Worm (Caenorhabditis elegans) whole organism, young adult: ENCODE results near the gene Y7A5A.13.

ENCODE experiments used
- B0019.2 ChIP-seq: fragments of 200-800 bp; sonication (Bioruptor generic); conservative IDR thresholded peaks from 2 replicates; pipeline ENCODE4 v1.3.6; 2022; ENCODE audit warnings: missing genetic modification reagents, missing genetic modification characterization, missing compliant biosample characterization
- B0261.1 ChIP-seq: sonication (generic microtip); optimal IDR thresholded peaks from 2 replicates; lab custom pipeline; 2016; ENCODE audit warnings: mild to moderate bottlenecking, missing genetic modification characterization, moderate library complexity, missing compliant biosample characterization
- C06A6.2 ChIP-seq: fragments of 200-800 bp; sonication (Bioruptor generic); conservative IDR thresholded peaks from 2 replicates; pipeline ENCODE4 v1.3.6; 2022; ENCODE audit warnings: missing genetic modification characterization, missing compliant biosample characterization
- F37B4.10 ChIP-seq: fragments of 200-800 bp; sonication (Bioruptor generic); IDR thresholded peaks from 2 replicates; pipeline ENCODE4 v1.3.6; 2022; ENCODE audit warnings: missing genetic modification characterization, missing compliant biosample characterization
- F39B2.1 ChIP-seq: fragments of 200-800 bp; sonication (Bioruptor generic); IDR thresholded peaks from 2 replicates; pipeline ENCODE4 v1.3.6; 2022; ENCODE audit warnings: missing genetic modification reagents, missing genetic modification characterization, missing compliant biosample characterization
- F52B5.7 ChIP-seq: sonication (generic microtip); optimal IDR thresholded peaks from 2 replicates; lab custom pipeline; 2016; ENCODE audit warnings: mild to moderate bottlenecking, missing genetic modification characterization, missing compliant biosample characterization
- Y53F4B.3 ChIP-seq: fragments of 200-800 bp; sonication (Bioruptor generic); IDR thresholded peaks from 2 replicates; pipeline ENCODE4 v1.3.6; 2022; ENCODE audit warnings: missing genetic modification reagents, missing genetic modification characterization, missing compliant biosample characterization
- Y56A3A.18 ChIP-seq: fragments of 200-800 bp; sonication (Bioruptor generic); IDR thresholded peaks from 2 replicates; pipeline ENCODE4 v1.3.6; 2022; ENCODE audit warnings: missing genetic modification reagents, missing genetic modification characterization, missing compliant biosample characterization
- ZK185.1 ChIP-seq: sonication (generic microtip); optimal IDR thresholded peaks from 2 replicates; lab custom pipeline; 2016; ENCODE audit warnings: mild to moderate bottlenecking, missing genetic modification characterization, missing compliant biosample characterization; ENCODE audit not compliant: poor library complexity, severe bottlenecking
- aptf-2 ChIP-seq: fragments of 200-800 bp; sonication (Bioruptor generic); conservative IDR thresholded peaks from 2 replicates; pipeline ENCODE4 v1.3.6; 2022; ENCODE audit warnings: missing genetic modification reagents, missing genetic modification characterization, missing compliant biosample characterization
- athp-1 ChIP-seq: sonication (generic microtip); optimal IDR thresholded peaks from 2 replicates; lab custom pipeline; 2017; ENCODE audit warnings: mild to moderate bottlenecking, missing genetic modification characterization, missing compliant biosample characterization
- attf-6 ChIP-seq: fragments of 200-800 bp; sonication (Bioruptor generic); IDR thresholded peaks from 2 replicates; pipeline ENCODE4 v1.3.6; 2022; ENCODE audit warnings: missing genetic modification reagents, missing genetic modification characterization, missing compliant biosample characterization
- bed-1 ChIP-seq: fragments of 200-800 bp; sonication (Bioruptor generic); IDR thresholded peaks from 2 replicates; pipeline ENCODE4 v1.3.6; 2022; ENCODE audit warnings: missing genetic modification reagents, missing genetic modification characterization, missing compliant biosample characterization
- ceh-100 ChIP-seq: fragments of 200-800 bp; sonication (Bioruptor generic); IDR thresholded peaks from 2 replicates; pipeline ENCODE4 v1.3.6; 2022; ENCODE audit warnings: missing genetic modification reagents, missing genetic modification characterization, missing compliant biosample characterization
- ceh-40 ChIP-seq: fragments of 200-800 bp; sonication (Bioruptor generic); IDR thresholded peaks from 2 replicates; pipeline ENCODE4 v1.3.6; 2022; ENCODE audit warnings: missing genetic modification characterization, missing compliant biosample characterization
- ceh-79 ChIP-seq: sonication (generic microtip); optimal IDR thresholded peaks from 2 replicates; lab custom pipeline; 2017; ENCODE audit warnings: mild to moderate bottlenecking, missing genetic modification characterization, missing compliant biosample characterization
- dpl-1 ChIP-seq: fragments of 150-350 bp; optimal IDR thresholded peaks from 2 replicates; lab custom pipeline; 2014; ENCODE audit warnings: missing biosample characterization, missing genetic modification reagents, missing genetic modification characterization
- efl-1 ChIP-seq: fragments of 150-350 bp; optimal IDR thresholded peaks from 2 replicates; lab custom pipeline; 2014; ENCODE audit warnings: missing biosample characterization, missing genetic modification reagents, missing genetic modification characterization
- egl-44 ChIP-seq: fragments of 200-800 bp; sonication (Bioruptor generic); IDR thresholded peaks from 2 replicates; pipeline ENCODE4 v1.3.6; 2022; ENCODE audit warnings: missing genetic modification reagents, missing genetic modification characterization, missing compliant biosample characterization
- ekl-4 ChIP-seq: fragments of 200-800 bp; sonication (Bioruptor generic); IDR thresholded peaks from 2 replicates; pipeline ENCODE4 v1.3.6; 2022; ENCODE audit warnings: missing genetic modification reagents, missing genetic modification characterization, missing compliant biosample characterization
- hlh-12 ChIP-seq: sonication (generic microtip); optimal IDR thresholded peaks from 2 replicates; lab custom pipeline; 2016; ENCODE audit warnings: missing genetic modification characterization, missing compliant biosample characterization
- hlh-26 ChIP-seq: fragments of 200-800 bp; sonication (Bioruptor generic); conservative IDR thresholded peaks from 2 replicates; pipeline ENCODE4 v1.3.6; 2022; ENCODE audit warnings: missing genetic modification reagents, missing genetic modification characterization, missing compliant biosample characterization
- hsf-1 ChIP-seq: fragments of 200-800 bp; sonication (Bioruptor generic); IDR thresholded peaks from 2 replicates; pipeline ENCODE4 v1.3.6; 2022; ENCODE audit warnings: missing genetic modification reagents, missing genetic modification characterization, missing compliant biosample characterization
- let-607 ChIP-seq, 2 experiments: fragments of 200-800 bp in 1 of 2; sonication (Bioruptor generic) in 1 of 2; sonication (generic microtip) in 1 of 2; optimal IDR thresholded peaks; 2 replicates each; lab custom pipeline; 2016 to 2018; ENCODE audit warnings: mild to moderate bottlenecking in 2 of 2, missing compliant biosample characterization in 2 of 2, missing genetic modification characterization in 2 of 2, moderate library complexity in 2 of 2, missing genotype in 1 of 2
- lin-35 ChIP-seq, 3 experiments: fragments of 150-350 bp in 2 of 3; sonication (generic microtip) in 1 of 3; optimal IDR thresholded peaks; 2 replicates each; lab custom pipeline; 2014 to 2018; ENCODE audit warnings: missing biosample characterization in 3 of 3, missing genetic modification characterization in 3 of 3, missing genetic modification reagents in 3 of 3
- lin-40 ChIP-seq: sonication (generic microtip); optimal IDR thresholded peaks from 2 replicates; lab custom pipeline; 2016; ENCODE audit warnings: missing genetic modification characterization, mild to moderate bottlenecking, missing compliant biosample characterization, missing genotype, missing genetic modification reagents
- lin-54 ChIP-seq: fragments of 200-800 bp; sonication (Bioruptor generic); optimal IDR thresholded peaks from 2 replicates; lab custom pipeline; 2018; ENCODE audit warnings: mild to moderate bottlenecking, missing genetic modification characterization, missing compliant biosample characterization
- lsl-1 ChIP-seq: fragments of 200-800 bp; sonication (Bioruptor generic); optimal IDR thresholded peaks from 2 replicates; lab custom pipeline; 2018; ENCODE audit warnings: mild to moderate bottlenecking, missing genetic modification characterization, moderate library complexity, missing compliant biosample characterization
- lsy-27 ChIP-seq: sonication (generic microtip); optimal IDR thresholded peaks from 2 replicates; lab custom pipeline; 2017; ENCODE audit warnings: missing genetic modification characterization, mild to moderate bottlenecking, missing compliant biosample characterization, antibody characterized with exemption, missing genotype, borderline replicate concordance; ENCODE audit not compliant: insufficient read depth
- mcd-1 ChIP-seq: fragments of 200-800 bp; sonication (Bioruptor generic); IDR thresholded peaks from 2 replicates; pipeline ENCODE4 v1.3.6; 2022; ENCODE audit warnings: missing genetic modification reagents, missing genetic modification characterization, missing compliant biosample characterization
- nhr-80 ChIP-seq: sonication (generic microtip); optimal IDR thresholded peaks from 2 replicates; lab custom pipeline; 2016; ENCODE audit warnings: missing genetic modification characterization, missing compliant biosample characterization
- pha-4 ChIP-seq: fragments of 150-350 bp; sonication (generic microtip); optimal IDR thresholded peaks from 2 replicates; lab custom pipeline; 2014; ENCODE audit warnings: missing biosample characterization, missing genetic modification reagents, missing genetic modification characterization
- rec-8 ChIP-seq, 2 experiments: sonication (generic microtip); optimal IDR thresholded peaks; 2 replicates each; lab custom pipeline; 2016; ENCODE audit warnings: mild to moderate bottlenecking in 2 of 2, missing genetic modification characterization in 2 of 2, missing genetic modification reagents in 2 of 2, missing genotype in 2 of 2, missing biosample characterization in 1 of 2, missing compliant biosample characterization in 1 of 2, moderate library complexity in 1 of 2
- rpc-1 ChIP-seq, 2 experiments: fragments of 150-350 bp in 1 of 2; sonication (generic microtip) in 1 of 2; optimal IDR thresholded peaks; 2 replicates each; lab custom pipeline; 2014 to 2018; ENCODE audit warnings: missing biosample characterization in 1 of 2, missing genetic modification characterization in 1 of 2, missing genetic modification reagents in 1 of 2, missing genotype in 1 of 2
- sdz-38 ChIP-seq: sonication (generic microtip); optimal IDR thresholded peaks from 2 replicates; lab custom pipeline; 2016; ENCODE audit warnings: missing genotype, missing genetic modification characterization, missing compliant biosample characterization
- snpc-4 ChIP-seq, 5 experiments: fragments of 150-350 bp in 1 of 5; sonication (generic microtip) in 4 of 5; optimal IDR thresholded peaks; 2 replicates each; lab custom pipeline; 2014 to 2018; ENCODE audit warnings: missing genetic modification characterization in 5 of 5, missing biosample characterization in 3 of 5, antibody characterized with exemption in 2 of 5, mild to moderate bottlenecking in 2 of 5, missing compliant biosample characterization in 2 of 5, missing genotype in 2 of 5, moderate library complexity in 2 of 5, missing genetic modification reagents in 1 of 5
- sptf-2 ChIP-seq: fragments of 200-800 bp; sonication (Bioruptor generic); optimal IDR thresholded peaks from 2 replicates; lab custom pipeline; 2018; ENCODE audit warnings: mild to moderate bottlenecking, missing genetic modification characterization, missing compliant biosample characterization
- tbp1 ChIP-seq: fragments of 200-800 bp; sonication (Bioruptor generic); optimal IDR thresholded peaks from 2 replicates; lab custom pipeline; 2018; ENCODE audit warnings: mild to moderate bottlenecking, missing genetic modification characterization, missing compliant biosample characterization
- xnd-1 ChIP-seq: sonication (generic microtip); optimal IDR thresholded peaks from 2 replicates; lab custom pipeline; 2016; ENCODE audit warnings: missing genotype, missing genetic modification reagents, missing genetic modification characterization, missing compliant biosample characterization
- ztf-18 ChIP-seq: sonication (generic microtip); optimal IDR thresholded peaks from 2 replicates; lab custom pipeline; 2016; ENCODE audit warnings: missing genotype, mild to moderate bottlenecking, missing genetic modification characterization, missing compliant biosample characterization
- ztf-25 ChIP-seq: fragments of 200-800 bp; sonication (Bioruptor generic); IDR thresholded peaks from 2 replicates; pipeline ENCODE4 v1.3.6; 2022; ENCODE audit warnings: missing genetic modification reagents, missing genetic modification characterization, missing compliant biosample characterization
- ztf-28 ChIP-seq: fragments of 200-800 bp; sonication (Bioruptor generic); IDR thresholded peaks from 2 replicates; pipeline ENCODE4 v1.3.6; 2022; ENCODE audit warnings: missing genetic modification reagents, missing genetic modification characterization, missing compliant biosample characterization

Y7A5A.13 gene

ce11 chrX:15769895-15770559 lies 3.6 kb upstream of the Y7A5A.13 start:
- no peak for TF ChIP-seq pha-4 (tag; lab: Kevin White, UChicago)
- TF ChIP-seq B0261.1 (tag; lab: Kevin White, UChicago), result peak; percentile 50
- TF ChIP-seq Y53F4B.3 (GFP tag; lab: Robert Waterston, UW), result no peak
- no peak for TF ChIP-seq egl-44 (GFP tag; lab: Robert Waterston, UW)
- TF ChIP-seq let-607 (tag; optimal IDR thresholded peaks at IDR 0.05; lab: Kevin White, UChicago), result no peak
- no peak for TF ChIP-seq athp-1
- TF ChIP-seq ztf-18, result no peak
- no peak for TF ChIP-seq attf-6
- no peak for TF ChIP-seq rec-8 (tag; optimal IDR thresholded peaks at IDR 0.05; lab: Kevin White, UChicago)
- peak; percentile 44 for TF ChIP-seq rpc-1 (optimal IDR thresholded peaks at IDR 0.05; lab: Kevin White, UChicago)
- TF ChIP-seq rpc-1 (tag; optimal IDR thresholded peaks at IDR 0.05; lab: Kevin White, UChicago), result peak; percentile 70
- TF ChIP-seq Y56A3A.18 (GFP tag; lab: Robert Waterston, UW), result no peak
- TF ChIP-seq ZK185.1 (tag; lab: Kevin White, UChicago), result no peak
- no peak for TF ChIP-seq sdz-38 (tag; lab: Kevin White, UChicago)
- no peak for TF ChIP-seq C06A6.2 (GFP tag; lab: Robert Waterston, UW)
- no peak for TF ChIP-seq ceh-40 (GFP tag; lab: Robert Waterston, UW)
- TF ChIP-seq tbp1 (GFP tag; lab: Kevin White, UChicago), result peak; percentile 83
- no peak for TF ChIP-seq xnd-1 (tag; lab: Kevin White, UChicago)
- TF ChIP-seq nhr-80 (tag; lab: Kevin White, UChicago), result peak; percentile 5
- no peak for TF ChIP-seq bed-1 (GFP tag; lab: Robert Waterston, UW)
- no peak for TF ChIP-seq sptf-2 (GFP tag; lab: Kevin White, UChicago)
- TF ChIP-seq ekl-4 (GFP tag; lab: Robert Waterston, UW), result no peak
- no peak for TF ChIP-seq mcd-1 (GFP tag; lab: Robert Waterston, UW)
- no peak for TF ChIP-seq lin-40 (tag; lab: Kevin White, UChicago)
- TF ChIP-seq lsy-27 (tag; lab: Kevin White, UChicago), result no peak
- no peak for TF ChIP-seq aptf-2 (GFP tag; lab: Robert Waterston, UW)
- TF ChIP-seq ceh-100, result no peak
- no peak for TF ChIP-seq efl-1 (GFP tag; lab: Kevin White, UChicago)
- no peak for TF ChIP-seq lin-54 (GFP tag; lab: Kevin White, UChicago)
- TF ChIP-seq hlh-12 (tag; lab: Kevin White, UChicago), result no peak
- no peak for TF ChIP-seq F52B5.7 (tag; lab: Kevin White, UChicago)
- TF ChIP-seq ztf-28 (GFP tag; lab: Robert Waterston, UW), result no peak
- no peak for TF ChIP-seq ceh-79 (tag; lab: Kevin White, UChicago)
- TF ChIP-seq snpc-4 (GFP tag; optimal IDR thresholded peaks at IDR 0.05; lab: Kevin White, UChicago), result no peak
- TF ChIP-seq snpc-4 (tag; optimal IDR thresholded peaks at IDR 0.05; lab: Kevin White, UChicago), result peak in 1 of 4 experiments; percentile 65
- TF ChIP-seq F37B4.10, result no peak
- TF ChIP-seq hlh-26, result no peak
- TF ChIP-seq dpl-1, result no peak
- no peak for TF ChIP-seq lin-35 (GFP tag; optimal IDR thresholded peaks at IDR 0.05; lab: Kevin White, UChicago)
- no peak for TF ChIP-seq B0019.2 (GFP tag; lab: Robert Waterston, UW)
- no peak for TF ChIP-seq hsf-1 (GFP tag; lab: Robert Waterston, UW)
- no peak for TF ChIP-seq ztf-25
- no peak for TF ChIP-seq lsl-1 (GFP tag; lab: Kevin White, UChicago)
- TF ChIP-seq F39B2.1 (GFP tag; lab: Robert Waterston, UW), result no peak
